Fruit fly (Drosophila melanogaster) S2 (cell line): ENCODE measurements around the gene MEP-1.

ENCODE experiments used
- CG8478 ChIP-seq: fragments of >200 bp; optimal IDR thresholded peaks from 2 replicates; lab custom pipeline; 2018
- CTCF ChIP-seq, 2 experiments: fragments of >200 bp; optimal IDR thresholded peaks; 2 replicates each; lab custom pipeline; 2018

- TF ChIP-seq CG8478 (lab: Kevin White, UChicago), result no peak
- no peak for TF ChIP-seq CTCF (optimal IDR thresholded peaks at IDR 0.05; lab: Kevin White, UChicago)
Observed at dm6 chr3L:2586804-2587561, 44.5 kb upstream of the MEP-1 start, which contains the start of gene RpL8.
